Worm (Caenorhabditis elegans): ENCODE measurements around the gene DH11.2.
A peak's percentile ranks its signal among the peaks of the same experiment; 100 is the strongest.

The DH11.2 gene

DNA sequence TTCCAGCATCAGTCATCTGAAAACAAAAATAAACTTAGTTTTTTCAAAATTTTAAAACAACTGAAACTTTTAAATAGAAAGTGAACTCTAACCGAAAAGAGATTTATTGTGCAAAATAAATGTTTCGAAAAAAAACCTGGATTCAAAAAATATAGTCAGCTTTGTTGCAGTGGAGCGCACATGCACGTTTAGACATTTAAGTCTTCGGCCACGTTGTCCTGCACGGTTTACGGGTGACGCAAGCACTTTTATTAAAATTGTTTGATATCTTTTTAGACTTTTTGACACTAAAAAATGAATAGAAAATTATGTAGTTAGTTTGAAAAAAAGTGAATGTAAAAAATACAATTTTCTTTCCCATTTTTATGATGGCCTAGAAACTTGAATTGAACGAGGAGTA lies 26.8 kb downstream of the DH11.2 start, which contains the start of the genes ubh-4 and algn-6 (continued):
- no peak for TF ChIP-seq snpc-4 (GFP tag; optimal IDR thresholded peaks at IDR 0.05)
- peak; percentile 24 to 40 (median 29) for TF ChIP-seq snpc-4 (tag; optimal IDR thresholded peaks at IDR 0.05)
- no peak for TF ChIP-seq sea-2 (GFP tag; IDR thresholded peaks at IDR 0.05)
- TF ChIP-seq somi-1 (GFP tag; optimal IDR thresholded peaks at IDR 0.05), result no peak
- TF ChIP-seq dpl-1 (GFP tag; optimal IDR thresholded peaks at IDR 0.05), result peak; percentile 21
- peak; percentile 69; the same call in 1 of the 2 replicates for TF ChIP-seq ceh-91 (GFP tag; IDR thresholded peaks at IDR 0.05)
- TF ChIP-seq madf-6 (GFP tag; IDR thresholded peaks at IDR 0.05), result peak; percentile 61
- no peak for TF ChIP-seq F39B2.1 (GFP tag; IDR thresholded peaks at IDR 0.05)
- no peak for TF ChIP-seq ceh-100 (GFP tag; IDR thresholded peaks at IDR 0.05)
- TF ChIP-seq chd-7 (tag; optimal IDR thresholded peaks at IDR 0.05), result no peak
- no peak for TF ChIP-seq F37B4.10 (GFP tag; IDR thresholded peaks at IDR 0.05)
- peak; percentile 44 for TF ChIP-seq tbp1 (GFP tag; optimal IDR thresholded peaks at IDR 0.05)
- TF ChIP-seq gei-17 (GFP tag; optimal IDR thresholded peaks at IDR 0.05), result no peak
- peak; percentile 59 for TF ChIP-seq ztf-18 (tag; optimal IDR thresholded peaks at IDR 0.05)
- no peak for TF ChIP-seq rpc-1 (optimal IDR thresholded peaks at IDR 0.05)
- TF ChIP-seq rpc-1 (tag; optimal IDR thresholded peaks at IDR 0.05), result no peak
- TF ChIP-seq ets-4 (GFP tag; optimal IDR thresholded peaks at IDR 0.05), result no peak
- no peak for TF ChIP-seq mxl-1 (tag; optimal IDR thresholded peaks at IDR 0.05)
- no peak for TF ChIP-seq ceh-79 (tag; optimal IDR thresholded peaks at IDR 0.05)
- no peak for TF ChIP-seq K11D2.4 (GFP tag; IDR thresholded peaks at IDR 0.05)
- no peak for TF ChIP-seq let-526 (GFP tag; IDR thresholded peaks at IDR 0.05)
- TF ChIP-seq pha-4 (tag; optimal IDR thresholded peaks at IDR 0.05), result no peak
- no peak for TF ChIP-seq T26A5.8 (tag; optimal IDR thresholded peaks at IDR 0.05)
- TF ChIP-seq zfh-2 (GFP tag; conservative IDR thresholded peaks at IDR 0.05), result no peak
- TF ChIP-seq hlh-12 (tag; optimal IDR thresholded peaks at IDR 0.05), result no peak
- TF ChIP-seq ztf-22 (GFP tag; optimal IDR thresholded peaks at IDR 0.05), result no peak
- no peak for TF ChIP-seq fkh-3 (tag; optimal IDR thresholded peaks at IDR 0.05)
- no peak for TF ChIP-seq hmg-20 (GFP tag; IDR thresholded peaks at IDR 0.05)
- TF ChIP-seq him-1 (tag; optimal IDR thresholded peaks at IDR 0.05), result no peak
- no peak for TF ChIP-seq ccch-3 (GFP tag; optimal IDR thresholded peaks at IDR 0.05)
- TF ChIP-seq nfya-1 (tag; optimal IDR thresholded peaks at IDR 0.05; ENCODE audit: borderline replicate concordance, insufficient read depth), result no peak
- TF ChIP-seq pbrm-1 (GFP tag; IDR thresholded peaks at IDR 0.05), result peak; percentile 60; the same call in 1 of the 2 replicates
- peak in 1 of 2 experiments; percentile 1 for TF ChIP-seq rec-8 (tag; optimal IDR thresholded peaks at IDR 0.05)
- no peak for TF ChIP-seq die-1 (tag; optimal IDR thresholded peaks at IDR 0.05)
- TF ChIP-seq Y53F4B.3 (GFP tag; IDR thresholded peaks at IDR 0.05), result no peak
- TF ChIP-seq B0261.1 (tag; optimal IDR thresholded peaks at IDR 0.05), result no peak
- TF ChIP-seq attf-3 (GFP tag; conservative IDR thresholded peaks at IDR 0.05), result peak; percentile 78
- no peak for TF ChIP-seq F49E8.2 (tag; optimal IDR thresholded peaks at IDR 0.05; ENCODE audit: insufficient read depth)
- peak; percentile 31; the same call in 1 of the 2 replicates for TF ChIP-seq aptf-2 (GFP tag; conservative IDR thresholded peaks at IDR 0.05)
- TF ChIP-seq lsl-1 (GFP tag; optimal IDR thresholded peaks at IDR 0.05), result peak; percentile 87
- no peak for TF ChIP-seq bed-2 (GFP tag; IDR thresholded peaks at IDR 0.05)
- TF ChIP-seq ZK185.1 (tag; optimal IDR thresholded peaks at IDR 0.05; ENCODE audit: poor library complexity, severe bottlenecking), result peak; percentile 69
- no peak for TF ChIP-seq bed-1 (GFP tag; IDR thresholded peaks at IDR 0.05)
- TF ChIP-seq aptf-3 (GFP tag; IDR thresholded peaks at IDR 0.05), result no peak
- TF ChIP-seq mcd-1 (GFP tag; IDR thresholded peaks at IDR 0.05), result peak; percentile 89
- no peak for TF ChIP-seq ztf-6 (GFP tag; IDR thresholded peaks at IDR 0.05)
- TF ChIP-seq atf-7 (tag; optimal IDR thresholded peaks at IDR 0.05), result no peak
- TF ChIP-seq lin-35 (GFP tag; optimal IDR thresholded peaks at IDR 0.05), result no peak
- TF ChIP-seq akir-1 (GFP tag; optimal IDR thresholded peaks at IDR 0.05), result no peak
- TF ChIP-seq hrde-1 (tag; optimal IDR thresholded peaks at IDR 0.05; ENCODE audit: borderline replicate concordance), result no peak
